Worm (Caenorhabditis elegans) whole organism, late embryonic: ENCODE results near the gene F48A11.4.
A peak's percentile ranks its signal among the peaks of the same experiment; 100 is the strongest.

ENCODE experiments used
- C08G9.2 ChIP-seq: sonication (generic microtip); optimal IDR thresholded peaks from 2 replicates; lab custom pipeline; 2016; ENCODE audit warnings: mild to moderate bottlenecking, missing genetic modification characterization, moderate library complexity, missing compliant biosample characterization
- K02D7.2 ChIP-seq: sonication (generic microtip); optimal IDR thresholded peaks from 2 replicates; lab custom pipeline; 2017; ENCODE audit warnings: mild to moderate bottlenecking, missing genetic modification characterization, missing compliant biosample characterization
- K09A11.1 ChIP-seq: sonication (generic microtip); optimal IDR thresholded peaks from 2 replicates; lab custom pipeline; 2017; ENCODE audit warnings: antibody characterized with exemption, mild to moderate bottlenecking, missing genetic modification characterization, missing compliant biosample characterization; ENCODE audit not compliant: insufficient read depth
- T23F11.4 ChIP-seq: fragments of 200-800 bp; sonication (Bioruptor generic); optimal IDR thresholded peaks from 2 replicates; lab custom pipeline; 2018; ENCODE audit warnings: mild to moderate bottlenecking, missing genetic modification characterization, missing compliant biosample characterization
- Y22D7AL.16 ChIP-seq: sonication (generic microtip); optimal IDR thresholded peaks from 2 replicates; lab custom pipeline; 2016; ENCODE audit warnings: missing genetic modification characterization, missing compliant biosample characterization
- ahr-1 ChIP-seq: sonication (generic microtip); optimal IDR thresholded peaks from 2 replicates; lab custom pipeline; 2016; ENCODE audit warnings: missing genetic modification characterization, missing compliant biosample characterization
- ama-1 ChIP-seq: fragments of 150-350 bp; optimal IDR thresholded peaks from 2 replicates; lab custom pipeline; 2014
- ceh-14 ChIP-seq: sonication (generic microtip); optimal IDR thresholded peaks from 2 replicates; lab custom pipeline; 2016; ENCODE audit warnings: missing genotype, missing genetic modification characterization, missing compliant biosample characterization
- ceh-18 ChIP-seq: sonication (generic microtip); optimal IDR thresholded peaks from 2 replicates; lab custom pipeline; 2016; ENCODE audit warnings: missing genetic modification characterization, missing compliant biosample characterization
- ceh-19 ChIP-seq: fragments of 200-800 bp; sonication (Bioruptor generic); optimal IDR thresholded peaks from 2 replicates; lab custom pipeline; 2018; ENCODE audit warnings: mild to moderate bottlenecking, missing genetic modification characterization, missing compliant biosample characterization
- ceh-2 ChIP-seq: sonication (generic microtip); optimal IDR thresholded peaks from 2 replicates; lab custom pipeline; 2016; ENCODE audit warnings: missing genotype, missing genetic modification characterization, missing compliant biosample characterization
- ceh-22 ChIP-seq: sonication (generic microtip); optimal IDR thresholded peaks from 2 replicates; lab custom pipeline; 2017; ENCODE audit warnings: missing biosample characterization, missing genetic modification characterization
- ceh-24 ChIP-seq: sonication (generic microtip); optimal IDR thresholded peaks from 2 replicates; lab custom pipeline; 2016; ENCODE audit warnings: mild to moderate bottlenecking, missing genetic modification characterization, missing compliant biosample characterization
- ceh-30 ChIP-seq: fragments of 150-350 bp; optimal IDR thresholded peaks from 2 replicates; lab custom pipeline; 2014; ENCODE audit warnings: missing biosample characterization, missing genetic modification characterization
- ceh-6 ChIP-seq: fragments of 200-800 bp; sonication (Bioruptor generic); optimal IDR thresholded peaks from 2 replicates; lab custom pipeline; 2018; ENCODE audit warnings: mild to moderate bottlenecking, missing genetic modification characterization, missing compliant biosample characterization
- che-1 ChIP-seq: sonication (generic microtip); optimal IDR thresholded peaks from 2 replicates; lab custom pipeline; 2016; ENCODE audit warnings: mild to moderate bottlenecking, missing genetic modification characterization, missing compliant biosample characterization
- dve-1 ChIP-seq: sonication (generic microtip); optimal IDR thresholded peaks from 2 replicates; lab custom pipeline; 2017; ENCODE audit warnings: antibody characterized with exemption, mild to moderate bottlenecking, missing genetic modification characterization, missing compliant biosample characterization
- elt-2 ChIP-seq: sonication (generic microtip); optimal IDR thresholded peaks from 2 replicates; lab custom pipeline; 2016; ENCODE audit warnings: missing genetic modification reagents, missing genetic modification characterization, missing compliant biosample characterization
- elt-4 ChIP-seq: sonication (generic microtip); optimal IDR thresholded peaks from 2 replicates; lab custom pipeline; 2016; ENCODE audit warnings: missing genetic modification characterization, missing compliant biosample characterization
- hlh-13 ChIP-seq: fragments of 200-800 bp; sonication (Bioruptor generic); optimal IDR thresholded peaks from 2 replicates; lab custom pipeline; 2018; ENCODE audit warnings: mild to moderate bottlenecking, missing genetic modification characterization, missing compliant biosample characterization
- hlh-15 ChIP-seq: sonication (generic microtip); optimal IDR thresholded peaks from 2 replicates; lab custom pipeline; 2016; ENCODE audit warnings: missing genetic modification characterization, missing compliant biosample characterization
- hlh-30 ChIP-seq: sonication (generic microtip); optimal IDR thresholded peaks from 2 replicates; lab custom pipeline; 2017; ENCODE audit warnings: antibody characterized with exemption, missing genetic modification characterization, missing compliant biosample characterization; ENCODE audit not compliant: insufficient read depth
- lin-11 ChIP-seq: fragments of 200-800 bp; sonication (Bioruptor generic); optimal IDR thresholded peaks from 2 replicates; lab custom pipeline; 2018; ENCODE audit warnings: mild to moderate bottlenecking, missing genetic modification characterization, missing compliant biosample characterization
- mec-3 ChIP-seq: sonication (generic microtip); optimal IDR thresholded peaks from 2 replicates; lab custom pipeline; 2016; ENCODE audit warnings: borderline replicate concordance, missing genetic modification characterization, missing compliant biosample characterization
- nfya-1 ChIP-seq: sonication (generic microtip); optimal IDR thresholded peaks from 2 replicates; lab custom pipeline; 2017; ENCODE audit warnings: missing genetic modification characterization, mild to moderate bottlenecking, missing compliant biosample characterization, antibody characterized with exemption, moderate library complexity
- nhr-11 ChIP-seq: fragments of 150-350 bp; optimal IDR thresholded peaks from 2 replicates; lab custom pipeline; 2014; ENCODE audit warnings: missing biosample characterization, missing genetic modification characterization
- nhr-232 ChIP-seq: sonication (generic microtip); optimal IDR thresholded peaks from 2 replicates; lab custom pipeline; 2016; ENCODE audit warnings: missing genetic modification characterization, missing compliant biosample characterization
- pag-3 ChIP-seq: sonication (generic microtip); optimal IDR thresholded peaks from 2 replicates; lab custom pipeline; 2016; ENCODE audit warnings: missing compliant biosample characterization, missing genetic modification characterization, borderline replicate concordance
- pat-9 ChIP-seq: fragments of 200-800 bp; sonication (Bioruptor generic); optimal IDR thresholded peaks from 2 replicates; lab custom pipeline; 2018; ENCODE audit warnings: mild to moderate bottlenecking, missing genetic modification characterization, moderate library complexity, missing compliant biosample characterization
- pha-2 ChIP-seq: sonication (generic microtip); optimal IDR thresholded peaks from 2 replicates; lab custom pipeline; 2017; ENCODE audit warnings: mild to moderate bottlenecking, missing genetic modification characterization, missing compliant biosample characterization
- pha-4 ChIP-seq: fragments of 150-350 bp; optimal IDR thresholded peaks from 2 replicates; lab custom pipeline; 2018; ENCODE audit warnings: missing biosample characterization, missing genetic modification reagents, missing genetic modification characterization
- pqm-1 ChIP-seq: sonication (generic microtip); optimal IDR thresholded peaks from 2 replicates; lab custom pipeline; 2016; ENCODE audit warnings: missing genetic modification characterization, missing compliant biosample characterization
- ref-2 ChIP-seq: sonication (generic microtip); optimal IDR thresholded peaks from 2 replicates; lab custom pipeline; 2016; ENCODE audit warnings: missing genetic modification characterization, missing compliant biosample characterization
- sdc-2 ChIP-seq: sonication (generic microtip); optimal IDR thresholded peaks from 2 replicates; lab custom pipeline; 2016; ENCODE audit warnings: missing genotype, missing genetic modification characterization, missing compliant biosample characterization
- syd-9 ChIP-seq: sonication (generic microtip); optimal IDR thresholded peaks from 2 replicates; lab custom pipeline; 2016; ENCODE audit warnings: mild to moderate bottlenecking, missing genetic modification characterization, moderate library complexity, missing compliant biosample characterization
- tbx-2 ChIP-seq: sonication (generic microtip); optimal IDR thresholded peaks from 2 replicates; lab custom pipeline; 2016; ENCODE audit warnings: missing genetic modification characterization, missing compliant biosample characterization
- unc-55 ChIP-seq: sonication (generic microtip); optimal IDR thresholded peaks from 2 replicates; lab custom pipeline; 2017; ENCODE audit warnings: missing biosample characterization, missing genetic modification reagents, missing genetic modification characterization
- unc-86 ChIP-seq: sonication (generic microtip); optimal IDR thresholded peaks from 2 replicates; lab custom pipeline; 2016; ENCODE audit warnings: missing genetic modification characterization, missing compliant biosample characterization
- ztf-16 ChIP-seq: sonication (generic microtip); optimal IDR thresholded peaks from 2 replicates; lab custom pipeline; 2017; ENCODE audit warnings: missing genetic modification characterization, missing compliant biosample characterization

Gene F48A11.4

ce11 chrII:255124-255523 lies 38.7 kb upstream of the F48A11.4 start (continued):
- TF ChIP-seq nfya-1 (tag; lab: Kevin White, UChicago) (peak; percentile 93), ceh-18 (tag; lab: Kevin White, UChicago) (peak; percentile 92), elt-4 (tag; lab: Kevin White, UChicago) (no peak), sdc-2 (tag; lab: Kevin White, UChicago) (peak; percentile 65), ceh-2 (tag; lab: Kevin White, UChicago) (peak; percentile 82), ztf-16 (tag; lab: Kevin White, UChicago) (peak; percentile 79), hlh-15 (tag; lab: Kevin White, UChicago) (peak; percentile 66), Y22D7AL.16 (peak; percentile 50), hlh-13 (GFP tag; lab: Kevin White, UChicago) (peak; percentile 25), dve-1 (tag; lab: Kevin White, UChicago) (peak; percentile 42), ahr-1 (tag; lab: Kevin White, UChicago) (peak; percentile 57), ceh-24 (tag; lab: Kevin White, UChicago) (peak; percentile 62), nhr-232 (tag; lab: Kevin White, UChicago) (peak; percentile 57), pat-9 (peak; percentile 76), ama-1 (lab: Kevin White, UChicago) (no peak), K09A11.1 (tag; lab: Kevin White, UChicago) (peak; percentile 67), ceh-6 (GFP tag; lab: Kevin White, UChicago) (peak; percentile 59)

ce11 chrII:247736-248135 lies 31.3 kb upstream of the F48A11.4 start:
- TF ChIP-seq ceh-24 (tag; lab: Kevin White, UChicago): no peak
- TF ChIP-seq, all 69 proteins: peak for 0

ce11 chrII:240043-240442 lies 23.6 kb upstream of the F48A11.4 start:
- TF ChIP-seq pqm-1 (tag; lab: Kevin White, UChicago): peak; percentile 24
- peak; percentile 83 for TF ChIP-seq elt-2
- no peak for TF ChIP-seq hlh-15 (tag; lab: Kevin White, UChicago)
- no peak for TF ChIP-seq syd-9 (tag; lab: Kevin White, UChicago)
- no peak for TF ChIP-seq pha-2 (tag; lab: Kevin White, UChicago)

- TF ChIP-seq K02D7.2 (tag; lab: Kevin White, UChicago) (no peak), hlh-30 (tag; lab: Kevin White, UChicago) (no peak), K09A11.1 (tag; lab: Kevin White, UChicago) (no peak), ceh-22 (tag; lab: Kevin White, UChicago) (no peak), Y22D7AL.16 (no peak), tbx-2 (tag; lab: Kevin White, UChicago) (no peak), ceh-30 (no peak), unc-86 (tag; lab: Kevin White, UChicago) (no peak)
Measured at ce11 chrII:237721-238120, 21.3 kb upstream of the F48A11.4 start, which contains the start of gene laat-1. Gene laat-1 (minus strand): TSS chrII:237821.

DNA sequence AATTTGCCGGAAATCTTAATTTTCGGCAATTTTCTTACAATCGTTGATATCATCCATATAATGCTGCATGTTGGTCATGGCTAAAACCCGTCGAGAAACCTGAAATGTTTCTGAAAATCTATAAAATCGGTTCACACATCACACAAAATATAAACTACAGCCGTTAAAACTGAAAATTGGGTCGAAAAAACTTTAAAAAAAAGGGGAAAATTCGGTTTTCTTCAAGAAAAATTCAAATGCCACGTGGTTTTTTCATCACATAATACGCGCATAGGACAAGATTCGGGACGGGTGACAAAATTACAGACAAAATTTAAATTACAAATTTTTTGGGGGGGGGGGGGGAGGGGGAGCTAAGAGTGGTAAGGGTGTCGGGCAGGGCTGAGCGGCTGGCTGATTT lies 16.2 kb upstream of the F48A11.4 start, which contains the start of gene Y43H11AL.1:
Gene Y43H11AL.1, minus strand, starts transcription at position 101 of the 400 bp plus-strand sequence.
- no peak for TF ChIP-seq C08G9.2 (tag; lab: Kevin White, UChicago)
- no peak for TF ChIP-seq mec-3 (tag; lab: Kevin White, UChicago)
- no peak for TF ChIP-seq hlh-15 (tag; lab: Kevin White, UChicago)
- TF ChIP-seq ahr-1 (tag; lab: Kevin White, UChicago): no peak
- TF ChIP-seq ceh-14 (tag; lab: Kevin White, UChicago): no peak
- TF ChIP-seq ceh-19 (GFP tag; lab: Kevin White, UChicago): no peak
- no peak for TF ChIP-seq K02D7.2 (tag; lab: Kevin White, UChicago)
- TF ChIP-seq T23F11.4: no peak
- TF ChIP-seq pha-4 (tag; lab: Kevin White, UChicago): no peak
- TF ChIP-seq lin-11 (tag; lab: Kevin White, UChicago): no peak
- no peak for TF ChIP-seq tbx-2 (tag; lab: Kevin White, UChicago)
- no peak for TF ChIP-seq pag-3
- no peak for TF ChIP-seq unc-55 (GFP tag; lab: Kevin White, UChicago)
- TF ChIP-seq ref-2 (tag; lab: Kevin White, UChicago): no peak
- TF ChIP-seq nhr-11 (tag; lab: Kevin White, UChicago): no peak
- no peak for TF ChIP-seq unc-86 (tag; lab: Kevin White, UChicago)
- TF ChIP-seq che-1: no peak
- TF ChIP-seq Y22D7AL.16: no peak
